Worm (Caenorhabditis elegans) whole organism, L1 larva: ENCODE results near the gene sri-45.

Source experiments
- C04F5.9 ChIP-seq: sonication (generic microtip); optimal IDR thresholded peaks from 2 replicates; lab custom pipeline; 2016; ENCODE audit warnings: missing genetic modification characterization, missing compliant biosample characterization
- C34B4.2 ChIP-seq: sonication (generic microtip); optimal IDR thresholded peaks from 2 replicates; lab custom pipeline; 2017; ENCODE audit warnings: mild to moderate bottlenecking, missing genetic modification characterization, missing compliant biosample characterization
- alr-1 ChIP-seq: fragments of 200-800 bp; sonication (Bioruptor generic); optimal IDR thresholded peaks from 2 replicates; lab custom pipeline; 2018; ENCODE audit warnings: borderline replicate concordance, mild to moderate bottlenecking, missing genetic modification characterization, missing compliant biosample characterization
- aly-2 ChIP-seq: fragments of 150-350 bp; optimal IDR thresholded peaks from 2 replicates; lab custom pipeline; 2014; ENCODE audit warnings: missing biosample characterization, missing genetic modification characterization
- blmp-1 ChIP-seq: fragments of 150-350 bp; optimal IDR thresholded peaks from 2 replicates; lab custom pipeline; 2014; ENCODE audit warnings: missing biosample characterization, missing genetic modification characterization
- fos-1 ChIP-seq: fragments of 150-350 bp; optimal IDR thresholded peaks from 2 replicates; lab custom pipeline; 2014; ENCODE audit warnings: missing biosample characterization, missing genetic modification characterization
- mdl-1 ChIP-seq, 2 experiments: fragments of 150-350 bp; optimal IDR thresholded peaks; 2 replicates each; lab custom pipeline; 2014 to 2017; ENCODE audit warnings: missing biosample characterization in 2 of 2, missing genetic modification characterization in 2 of 2, inconsistent platforms in 1 of 2
- mep-1 ChIP-seq: fragments of 150-350 bp; optimal IDR thresholded peaks from 2 replicates; lab custom pipeline; 2014; ENCODE audit warnings: missing biosample characterization, missing genetic modification characterization
- nhr-12 ChIP-seq: sonication (generic microtip); optimal IDR thresholded peaks from 2 replicates; lab custom pipeline; 2017; ENCODE audit warnings: missing biosample characterization, missing genetic modification characterization
- snu-23 ChIP-seq: sonication (generic microtip); optimal IDR thresholded peaks from 2 replicates; lab custom pipeline; 2016; ENCODE audit warnings: missing genetic modification characterization, missing compliant biosample characterization
- tbx-2 ChIP-seq: sonication (generic microtip); optimal IDR thresholded peaks from 2 replicates; lab custom pipeline; 2016; ENCODE audit warnings: missing genetic modification characterization, missing compliant biosample characterization
- unc-62 ChIP-seq: fragments of 150-350 bp; optimal IDR thresholded peaks from 2 replicates; lab custom pipeline; 2014; ENCODE audit warnings: missing biosample characterization, missing genetic modification reagents, missing genetic modification characterization
- zip-4 ChIP-seq: fragments of 200-800 bp; sonication (Bioruptor generic); optimal IDR thresholded peaks from 2 replicates; lab custom pipeline; 2018; ENCODE audit warnings: mild to moderate bottlenecking, missing genetic modification characterization, moderate library complexity, missing compliant biosample characterization
- ztf-11 ChIP-seq, 2 experiments: sonication (generic microtip); optimal IDR thresholded peaks; 2 replicates each; lab custom pipeline; 2016 to 2017; ENCODE audit warnings: missing genetic modification characterization in 2 of 2, missing biosample characterization in 1 of 2, missing compliant biosample characterization in 1 of 2

ce11 chrII:627205-627604, 34.4 kb downstream of the sri-45 start, which contains the start of gene arrd-1:
- TF ChIP-seq zip-4 (GFP tag; lab: Kevin White, UChicago) (no peak), C34B4.2 (tag; lab: Kevin White, UChicago) (no peak), tbx-2 (tag; lab: Kevin White, UChicago) (no peak), aly-2 (tag; lab: Kevin White, UChicago) (no peak), unc-62 (GFP tag; lab: Kevin White, UChicago) (no peak), nhr-12 (tag; lab: Kevin White, UChicago) (no peak), mep-1 (tag; lab: Kevin White, UChicago) (no peak), fos-1 (tag; lab: Kevin White, UChicago) (no peak), C04F5.9 (tag; lab: Kevin White, UChicago) (no peak), alr-1 (tag; lab: Kevin White, UChicago) (no peak), ztf-11 (tag; optimal IDR thresholded peaks at IDR 0.05; lab: Kevin White, UChicago) (no peak), snu-23 (no peak), blmp-1 (tag; lab: Kevin White, UChicago) (no peak), mdl-1 (tag; optimal IDR thresholded peaks at IDR 0.05; lab: Kevin White, UChicago) (no peak)
